Worm (Caenorhabditis elegans) whole organism, young adult: Measurements from ENCODE around the gene H20E11.2.

ENCODE experiments used
- B0035.1 ChIP-seq: sonication (generic microtip); optimal IDR thresholded peaks from 2 replicates; lab custom pipeline; 2016; ENCODE audit warnings: missing genetic modification characterization, mild to moderate bottlenecking, missing compliant biosample characterization, missing genotype, missing genetic modification reagents
- B0261.1 ChIP-seq: sonication (generic microtip); optimal IDR thresholded peaks from 2 replicates; lab custom pipeline; 2016; ENCODE audit warnings: mild to moderate bottlenecking, missing genetic modification characterization, moderate library complexity, missing compliant biosample characterization
- C17E4.6 ChIP-seq: fragments of 200-800 bp; sonication (Bioruptor generic); IDR thresholded peaks from 2 replicates; pipeline ENCODE4 v1.3.6; 2022; ENCODE audit warnings: missing genetic modification reagents, missing genetic modification characterization, missing compliant biosample characterization
- F10E7.11 ChIP-seq: sonication (generic microtip); optimal IDR thresholded peaks from 2 replicates; lab custom pipeline; 2017; ENCODE audit warnings: mild to moderate bottlenecking, missing genetic modification characterization, moderate library complexity, missing compliant biosample characterization
- F37B4.10 ChIP-seq: fragments of 200-800 bp; sonication (Bioruptor generic); IDR thresholded peaks from 2 replicates; pipeline ENCODE4 v1.3.6; 2022; ENCODE audit warnings: missing genetic modification characterization, missing compliant biosample characterization
- F57C9.4 ChIP-seq: sonication (generic microtip); optimal IDR thresholded peaks from 2 replicates; lab custom pipeline; 2017; ENCODE audit warnings: mild to moderate bottlenecking, missing genetic modification characterization, missing compliant biosample characterization
- T07F8.4 ChIP-seq: sonication (generic microtip); optimal IDR thresholded peaks from 2 replicates; lab custom pipeline; 2016; ENCODE audit warnings: mild to moderate bottlenecking, missing genetic modification characterization, moderate library complexity, missing compliant biosample characterization
- Y53F4B.3 ChIP-seq: fragments of 200-800 bp; sonication (Bioruptor generic); IDR thresholded peaks from 2 replicates; pipeline ENCODE4 v1.3.6; 2022; ENCODE audit warnings: missing genetic modification reagents, missing genetic modification characterization, missing compliant biosample characterization
- ama-1 ChIP-seq, 3 experiments: fragments of 150-350 bp in 1 of 3; sonication (generic microtip) in 2 of 3; optimal IDR thresholded peaks; 2 replicates each; lab custom pipeline; 2014 to 2018; ENCODE audit warnings: missing biosample characterization in 2 of 3, missing genetic modification characterization in 2 of 3, missing genetic modification reagents in 2 of 3
- aptf-2 ChIP-seq: fragments of 200-800 bp; sonication (Bioruptor generic); conservative IDR thresholded peaks from 2 replicates; pipeline ENCODE4 v1.3.6; 2022; ENCODE audit warnings: missing genetic modification reagents, missing genetic modification characterization, missing compliant biosample characterization
- attf-6 ChIP-seq: fragments of 200-800 bp; sonication (Bioruptor generic); IDR thresholded peaks from 2 replicates; pipeline ENCODE4 v1.3.6; 2022; ENCODE audit warnings: missing genetic modification reagents, missing genetic modification characterization, missing compliant biosample characterization
- bed-2 ChIP-seq: fragments of 200-800 bp; sonication (Bioruptor generic); IDR thresholded peaks from 2 replicates; pipeline ENCODE4 v1.3.6; 2022; ENCODE audit warnings: missing genetic modification reagents, missing genetic modification characterization, missing compliant biosample characterization
- cebp-2 ChIP-seq: fragments of 200-800 bp; sonication (Bioruptor generic); IDR thresholded peaks from 2 replicates; pipeline ENCODE4 v1.3.6; 2022; ENCODE audit warnings: missing genetic modification characterization, missing compliant biosample characterization
- ceh-58 ChIP-seq: fragments of 200-800 bp; sonication (Bioruptor generic); IDR thresholded peaks from 2 replicates; pipeline ENCODE4 v1.3.6; 2022; ENCODE audit warnings: missing genetic modification characterization, missing compliant biosample characterization
- ceh-79 ChIP-seq: sonication (generic microtip); optimal IDR thresholded peaks from 2 replicates; lab custom pipeline; 2017; ENCODE audit warnings: mild to moderate bottlenecking, missing genetic modification characterization, missing compliant biosample characterization
- ceh-91 ChIP-seq: fragments of 200-800 bp; sonication (Bioruptor generic); IDR thresholded peaks from 2 replicates; pipeline ENCODE4 v1.3.6; 2022; ENCODE audit warnings: missing genetic modification reagents, missing genetic modification characterization, missing compliant biosample characterization
- ets-4 ChIP-seq: fragments of 200-800 bp; sonication (Bioruptor generic); optimal IDR thresholded peaks from 2 replicates; lab custom pipeline; 2018; ENCODE audit warnings: mild to moderate bottlenecking, missing genetic modification characterization, missing compliant biosample characterization
- gei-17 ChIP-seq: fragments of 200-800 bp; sonication (Bioruptor generic); optimal IDR thresholded peaks from 2 replicates; lab custom pipeline; 2018; ENCODE audit warnings: mild to moderate bottlenecking, missing genetic modification characterization, missing compliant biosample characterization
- lin-54 ChIP-seq: fragments of 200-800 bp; sonication (Bioruptor generic); optimal IDR thresholded peaks from 2 replicates; lab custom pipeline; 2018; ENCODE audit warnings: mild to moderate bottlenecking, missing genetic modification characterization, missing compliant biosample characterization
- lsl-1 ChIP-seq: fragments of 200-800 bp; sonication (Bioruptor generic); optimal IDR thresholded peaks from 2 replicates; lab custom pipeline; 2018; ENCODE audit warnings: mild to moderate bottlenecking, missing genetic modification characterization, moderate library complexity, missing compliant biosample characterization
- madf-10 ChIP-seq: sonication (generic microtip); optimal IDR thresholded peaks from 2 replicates; lab custom pipeline; 2016; ENCODE audit warnings: mild to moderate bottlenecking, missing genetic modification characterization, missing compliant biosample characterization
- madf-8 ChIP-seq: fragments of 200-800 bp; sonication (Bioruptor generic); conservative IDR thresholded peaks from 2 replicates; pipeline ENCODE4 v1.3.6; 2022; ENCODE audit warnings: missing genetic modification reagents, missing genetic modification characterization, missing compliant biosample characterization
- nfya-2 ChIP-seq: fragments of 200-800 bp; sonication (Bioruptor generic); IDR thresholded peaks from 2 replicates; pipeline ENCODE4 v1.3.6; 2022; ENCODE audit warnings: missing genetic modification reagents, missing genetic modification characterization, missing compliant biosample characterization
- nhr-80 ChIP-seq: sonication (generic microtip); optimal IDR thresholded peaks from 2 replicates; lab custom pipeline; 2016; ENCODE audit warnings: missing genetic modification characterization, missing compliant biosample characterization
- nhr-90 ChIP-seq: sonication (generic microtip); optimal IDR thresholded peaks from 2 replicates; lab custom pipeline; 2016; ENCODE audit warnings: missing genotype, mild to moderate bottlenecking, missing genetic modification characterization, missing compliant biosample characterization
- repo-1 ChIP-seq: sonication (generic microtip); optimal IDR thresholded peaks from 2 replicates; lab custom pipeline; 2017; ENCODE audit warnings: mild to moderate bottlenecking, missing genetic modification characterization, missing compliant biosample characterization
- sdz-38 ChIP-seq: sonication (generic microtip); optimal IDR thresholded peaks from 2 replicates; lab custom pipeline; 2016; ENCODE audit warnings: missing genotype, missing genetic modification characterization, missing compliant biosample characterization
- snpc-4 ChIP-seq, 5 experiments: fragments of 150-350 bp in 1 of 5; sonication (generic microtip) in 4 of 5; optimal IDR thresholded peaks; 2 replicates each; lab custom pipeline; 2014 to 2018; ENCODE audit warnings: missing genetic modification characterization in 5 of 5, missing biosample characterization in 3 of 5, antibody characterized with exemption in 2 of 5, mild to moderate bottlenecking in 2 of 5, missing compliant biosample characterization in 2 of 5, missing genotype in 2 of 5, moderate library complexity in 2 of 5, missing genetic modification reagents in 1 of 5
- unc-62 ChIP-seq: fragments of 150-350 bp; optimal IDR thresholded peaks from 2 replicates; lab custom pipeline; 2014; ENCODE audit warnings: missing biosample characterization, missing genetic modification reagents, missing genetic modification characterization
- xnd-1 ChIP-seq: sonication (generic microtip); optimal IDR thresholded peaks from 2 replicates; lab custom pipeline; 2016; ENCODE audit warnings: missing genotype, missing genetic modification reagents, missing genetic modification characterization, missing compliant biosample characterization
- ztf-18 ChIP-seq: sonication (generic microtip); optimal IDR thresholded peaks from 2 replicates; lab custom pipeline; 2016; ENCODE audit warnings: missing genotype, mild to moderate bottlenecking, missing genetic modification characterization, missing compliant biosample characterization
- ztf-22 ChIP-seq: fragments of 200-800 bp; sonication (Bioruptor generic); optimal IDR thresholded peaks from 2 replicates; lab custom pipeline; 2018; ENCODE audit warnings: mild to moderate bottlenecking, missing genetic modification characterization, moderate library complexity, missing compliant biosample characterization
- ztf-26 ChIP-seq: sonication (generic microtip); optimal IDR thresholded peaks from 2 replicates; lab custom pipeline; 2017; ENCODE audit warnings: missing genetic modification characterization, missing compliant biosample characterization
- ztf-3 ChIP-seq: fragments of 200-800 bp; sonication (Bioruptor generic); optimal IDR thresholded peaks from 2 replicates; lab custom pipeline; 2018; ENCODE audit warnings: mild to moderate bottlenecking, missing genetic modification characterization, missing compliant biosample characterization

Gene H20E11.2

ce11 chrIV:6792380-6793309 lies 34.9 kb upstream of the H20E11.2 start (continued):
- TF ChIP-seq ceh-58 (GFP tag; lab: Robert Waterston, UW), result no peak
- no peak for TF ChIP-seq ama-1 (optimal IDR thresholded peaks at IDR 0.05; lab: Kevin White, UChicago)
- no peak for TF ChIP-seq ama-1 (GFP tag; optimal IDR thresholded peaks at IDR 0.05; lab: Kevin White, UChicago)
- no peak for TF ChIP-seq nhr-90
- TF ChIP-seq C17E4.6 (GFP tag; lab: Robert Waterston, UW), result no peak
- TF ChIP-seq bed-2, result no peak
- no peak for TF ChIP-seq Y53F4B.3 (GFP tag; lab: Robert Waterston, UW)
- TF ChIP-seq sdz-38 (tag; lab: Kevin White, UChicago), result no peak
- TF ChIP-seq, all 124 proteins: peak for 34

DNA sequence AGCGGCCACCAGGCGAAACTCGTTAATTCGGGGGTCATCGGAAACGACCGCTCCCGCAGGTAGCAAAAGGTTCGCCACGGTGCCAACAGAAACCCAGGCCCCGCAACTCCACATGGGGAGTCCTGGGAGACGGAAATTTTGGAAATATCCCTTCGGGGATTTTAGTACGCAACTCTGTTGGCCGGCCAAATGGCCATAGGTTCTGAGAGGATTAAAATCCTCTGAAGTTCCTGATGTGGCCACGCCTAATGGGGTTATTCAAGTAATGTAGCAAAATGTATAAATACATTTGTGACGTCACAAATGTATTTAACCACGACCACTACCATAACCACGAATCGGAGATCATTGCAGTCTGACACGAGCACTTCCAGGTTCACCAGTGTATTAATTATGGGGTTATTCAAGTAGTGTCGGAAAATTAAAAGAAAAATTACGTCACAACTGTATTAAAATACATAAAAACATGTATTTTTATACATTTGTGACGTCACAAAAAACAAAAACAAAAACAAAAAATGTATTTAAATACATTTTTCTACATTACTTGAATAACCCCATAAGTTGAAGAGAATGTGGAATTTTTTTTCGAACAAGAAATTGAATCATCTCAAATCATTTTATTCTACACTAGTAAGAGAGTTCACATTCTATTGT lies 34.1 kb upstream of the H20E11.2 start:
- TF ChIP-seq ceh-58 (GFP tag; lab: Robert Waterston, UW), result peak; percentile 88; the same call in 1 of the 2 replicates
- peak; percentile 18 for TF ChIP-seq lin-54 (GFP tag; lab: Kevin White, UChicago)
- TF ChIP-seq lsl-1 (GFP tag; lab: Kevin White, UChicago), result peak; percentile 20
- TF ChIP-seq attf-6, result peak; percentile 98
- peak; percentile 35 for TF ChIP-seq ztf-18 (tag; lab: Kevin White, UChicago)
- no peak for TF ChIP-seq F57C9.4 (tag; lab: Kevin White, UChicago)
- TF ChIP-seq T07F8.4 (tag; lab: Kevin White, UChicago), result no peak
- 0 out of 2 replicates have a peak, but pooled peaks have one; percentile 11 for TF ChIP-seq madf-8 (GFP tag; lab: Robert Waterston, UW)
- TF ChIP-seq ceh-91 (GFP tag; lab: Robert Waterston, UW), result no peak
- TF ChIP-seq snpc-4 (GFP tag; optimal IDR thresholded peaks at IDR 0.05; lab: Kevin White, UChicago), result no peak
- TF ChIP-seq snpc-4 (tag; optimal IDR thresholded peaks at IDR 0.05; lab: Kevin White, UChicago), result peak in 1 of 4 experiments; percentile 40
- TF ChIP-seq ets-4 (GFP tag; lab: Kevin White, UChicago), result no peak

DNA sequence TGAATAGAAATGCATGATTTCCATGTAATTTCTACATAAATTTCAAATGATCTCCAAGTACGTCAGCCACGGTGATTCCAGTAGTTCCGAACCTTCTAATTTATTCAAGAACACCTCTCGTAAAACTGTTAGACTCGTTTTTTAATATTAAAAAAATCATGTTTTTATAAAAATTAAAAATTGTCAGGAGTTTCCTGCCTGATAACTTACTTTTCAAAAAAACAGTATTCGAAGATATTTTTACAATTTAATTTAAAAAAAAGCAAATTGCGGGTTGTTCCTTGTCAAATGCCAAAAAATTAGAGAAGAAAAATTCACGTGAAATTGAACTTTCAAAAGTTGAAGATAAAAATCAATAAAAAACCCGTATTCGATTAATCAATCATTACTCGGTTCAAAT lies 32.0 kb upstream of the H20E11.2 start, which contains the start of the genes C17H12.3 and C17H12.12:
Gene C17H12.3, minus strand, starts transcription at position 101 of the 400 bp plus-strand sequence.
Gene C17H12.12, plus strand, starts transcription at position 396 of the 400 bp plus-strand sequence.
- TF ChIP-seq nfya-2 (GFP tag; lab: Robert Waterston, UW) (no peak), ceh-79 (tag; lab: Kevin White, UChicago) (no peak), nhr-90 (no peak), B0035.1 (no peak), aptf-2 (GFP tag; lab: Robert Waterston, UW) (no peak), repo-1 (tag; lab: Kevin White, UChicago) (no peak), ztf-22 (GFP tag; lab: Kevin White, UChicago) (no peak)
- TF ChIP-seq, all 124 proteins: peak for 0

- TF ChIP-seq xnd-1 (tag; lab: Kevin White, UChicago), result no peak
- TF ChIP-seq unc-62 (GFP tag; lab: Kevin White, UChicago), result peak; percentile 25
- no peak for TF ChIP-seq B0261.1
- TF ChIP-seq ztf-26 (tag; lab: Kevin White, UChicago), result no peak
- no peak for TF ChIP-seq gei-17 (GFP tag; lab: Kevin White, UChicago)
- no peak for TF ChIP-seq F10E7.11 (tag; lab: Kevin White, UChicago)
- TF ChIP-seq ztf-3, result no peak
- no peak for TF ChIP-seq cebp-2 (GFP tag; lab: Robert Waterston, UW)
- TF ChIP-seq F37B4.10 (GFP tag; lab: Robert Waterston, UW), result no peak
- no peak for TF ChIP-seq madf-10 (tag; lab: Kevin White, UChicago)
- TF ChIP-seq Y53F4B.3 (GFP tag; lab: Robert Waterston, UW), result no peak
- TF ChIP-seq nhr-80 (tag; lab: Kevin White, UChicago), result peak; percentile 80
- no peak for TF ChIP-seq attf-6
Observed at ce11 chrIV:6802132-6802531, 25.4 kb upstream of the H20E11.2 start, which contains the start of the genes cest-4 and C17H12.11. cest-4 (minus strand) TSS chrIV:6802337. C17H12.11 (plus strand) TSS chrIV:6802387.
